Worm (Caenorhabditis elegans): ENCODE data around the gene nhr-201.

ce11 chrV:484285-484890, 19.8 kb downstream of the nhr-201 start, which contains the start of gene nhr-212:
- TF ChIP-seq nhr-12 (tag; optimal IDR thresholded peaks at IDR 0.05) (no peak), nhr-237 (tag; optimal IDR thresholded peaks at IDR 0.05) (no peak), nhr-77 (tag; optimal IDR thresholded peaks at IDR 0.05) (no peak), unc-55 (GFP tag; optimal IDR thresholded peaks at IDR 0.05) (no peak), ztf-4 (tag; optimal IDR thresholded peaks at IDR 0.05) (no peak), ZK546.5 (tag; optimal IDR thresholded peaks at IDR 0.05) (no peak), unc-62 (GFP tag; optimal IDR thresholded peaks at IDR 0.05) (no peak), zag-1 (tag; optimal IDR thresholded peaks at IDR 0.05) (no peak)
